Worm (Caenorhabditis elegans): ENCODE results near the gene daf-18.

daf-18 gene

DNA sequence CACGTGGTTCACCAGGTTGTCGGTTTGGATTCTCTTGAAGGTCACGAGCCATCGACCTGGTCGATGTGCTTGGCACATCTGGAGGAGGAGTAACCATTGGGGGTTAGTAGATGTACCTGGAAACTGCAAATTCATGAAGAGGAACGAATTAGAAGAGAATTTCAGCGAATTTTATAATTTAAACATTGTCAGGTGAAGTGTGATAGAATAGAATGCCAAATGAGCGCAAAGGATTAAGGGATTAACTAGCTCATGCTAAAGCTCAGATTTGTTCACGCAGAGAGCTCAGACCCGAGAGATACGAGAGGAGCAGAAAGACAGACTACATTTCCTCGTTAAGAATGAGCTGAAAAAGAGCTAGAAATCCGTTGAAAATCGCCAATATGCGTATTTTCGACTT lies at the start of gene daf-18:
Gene daf-18 (minus strand): TSS at position 126 of the 400 bp plus-strand sequence.
- TF ChIP-seq ccch-3 (GFP tag; optimal IDR thresholded peaks at IDR 0.05) (no peak), lin-40 (tag; optimal IDR thresholded peaks at IDR 0.05) (no peak), F22D6.2 (tag; optimal IDR thresholded peaks at IDR 0.05) (no peak)

DNA sequence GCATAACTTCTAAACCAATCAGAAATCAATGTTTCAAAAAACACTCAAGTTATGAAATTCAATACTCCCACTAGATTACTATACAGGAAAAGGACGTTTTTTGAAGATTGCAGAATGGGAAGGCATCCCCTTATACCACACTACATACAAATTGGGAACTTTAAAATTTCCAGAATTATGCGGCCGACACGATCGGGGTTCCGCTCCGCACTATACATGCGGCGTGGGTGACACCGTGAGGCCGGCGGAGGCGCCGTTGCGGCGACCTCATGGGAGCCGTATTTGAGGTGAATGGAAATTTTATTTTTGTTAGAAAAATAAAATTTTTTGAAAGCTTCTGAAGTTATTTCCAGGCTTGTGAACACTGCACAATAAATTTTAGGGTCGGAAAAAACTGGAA lies 43.3 kb upstream of the daf-18 start:
- TF ChIP-seq snpc-1.1 (tag; optimal IDR thresholded peaks at IDR 0.05; ENCODE audit: insufficient read depth): peak; percentile 52
- TF ChIP-seq efl-1 (GFP tag; optimal IDR thresholded peaks at IDR 0.05): no peak
- 0 out of 2 replicates have a peak, but pooled peaks have one; percentile 11 for TF ChIP-seq mcd-1 (GFP tag; IDR thresholded peaks at IDR 0.05)
- no peak for TF ChIP-seq B0336.3 (GFP tag; IDR thresholded peaks at IDR 0.05)
- TF ChIP-seq F52B5.7 (tag; optimal IDR thresholded peaks at IDR 0.05): no peak
- no peak for TF ChIP-seq F57C9.4 (tag; optimal IDR thresholded peaks at IDR 0.05)
- no peak for TF ChIP-seq ztf-6 (GFP tag; IDR thresholded peaks at IDR 0.05)
- no peak for TF ChIP-seq snpc-4 (GFP tag; optimal IDR thresholded peaks at IDR 0.05)
- TF ChIP-seq snpc-4 (tag; optimal IDR thresholded peaks at IDR 0.05): peak in 1 of 4 experiments; percentile 76
- TF ChIP-seq egrh-3 (GFP tag; IDR thresholded peaks at IDR 0.05): no peak
- TF ChIP-seq hmg-1.2 (GFP tag; IDR thresholded peaks at IDR 0.05): peak; percentile 54

DNA sequence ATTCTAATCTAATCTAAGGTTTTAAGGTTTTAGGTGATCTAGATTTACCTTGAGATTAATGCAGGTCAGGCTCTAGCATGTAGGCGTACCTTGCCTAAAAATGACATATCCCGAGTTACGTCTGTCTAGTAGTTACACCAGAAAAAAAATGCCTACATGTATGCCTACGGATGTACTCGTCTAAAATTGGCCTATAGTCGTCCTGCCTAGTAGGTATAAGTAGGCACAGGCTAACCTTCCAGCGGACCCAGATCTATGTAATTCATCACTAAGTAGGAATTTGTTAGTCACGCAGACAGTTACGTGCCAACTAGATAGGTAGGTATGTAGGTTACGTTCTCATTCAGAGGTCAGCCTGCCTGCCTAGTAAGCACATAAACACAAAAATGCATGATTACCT lies 42.3 kb upstream of the daf-18 start:
- TF ChIP-seq mxl-1 (tag; optimal IDR thresholded peaks at IDR 0.05) (no peak), ama-1 (optimal IDR thresholded peaks at IDR 0.05) (no peak), ama-1 (GFP tag; optimal IDR thresholded peaks at IDR 0.05) (no peak), F57A8.1 (GFP tag; optimal IDR thresholded peaks at IDR 0.05) (no peak), egl-44 (GFP tag; IDR thresholded peaks at IDR 0.05) (no peak), madf-6 (GFP tag; IDR thresholded peaks at IDR 0.05) (no peak)

DNA sequence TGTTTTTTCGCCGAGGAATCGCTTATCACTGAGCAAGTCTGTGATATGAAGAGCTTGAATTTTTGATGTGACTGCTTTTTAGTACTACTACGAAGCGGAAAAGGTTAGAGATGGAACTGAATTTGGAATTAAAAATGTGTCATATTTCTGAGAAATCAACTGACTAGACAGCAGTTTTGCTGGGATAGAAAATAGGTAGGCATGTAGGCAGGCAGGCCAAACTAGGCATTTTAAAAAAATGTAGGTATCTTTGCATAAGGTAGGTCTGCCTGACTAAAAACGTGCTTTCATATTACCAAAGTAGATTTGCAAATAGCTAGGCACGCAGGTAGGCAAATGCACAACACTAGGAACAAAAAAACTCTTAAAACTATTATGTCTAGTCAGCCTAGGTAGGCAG lies 41.6 kb upstream of the daf-18 start:
- no peak for TF ChIP-seq Y95B8A.8 (GFP tag; IDR thresholded peaks at IDR 0.05)

DNA sequence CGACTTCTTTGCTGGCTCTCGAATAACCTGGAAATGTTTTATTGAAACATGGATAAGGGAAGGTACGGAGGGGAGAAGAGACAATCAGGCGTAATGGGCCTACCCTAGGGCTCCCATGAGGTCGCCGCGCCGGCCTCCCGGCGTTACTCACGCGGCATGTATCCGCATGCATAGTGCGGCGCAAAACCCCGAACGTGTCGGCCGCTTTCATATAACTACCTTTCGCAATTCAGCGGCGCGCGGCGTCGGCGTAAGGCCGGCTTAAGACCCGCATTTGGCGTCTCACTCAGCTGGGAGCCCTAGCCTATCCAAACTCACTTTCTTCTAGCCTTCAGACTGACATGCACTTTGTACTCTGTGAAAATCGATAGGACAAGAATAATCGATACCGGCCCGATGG lies 37.1 kb upstream of the daf-18 start:
- 0 out of 2 replicates have a peak, but pooled peaks have one; percentile 43 for TF ChIP-seq ztf-28 (GFP tag; IDR thresholded peaks at IDR 0.05)
- 0 out of 2 replicates have a peak, but pooled peaks have one; percentile 50 for TF ChIP-seq K11D2.4 (GFP tag; IDR thresholded peaks at IDR 0.05)
- TF ChIP-seq snpc-1.1 (tag; optimal IDR thresholded peaks at IDR 0.05; ENCODE audit: insufficient read depth): peak; percentile 56
- no peak for TF ChIP-seq snpc-4 (GFP tag; optimal IDR thresholded peaks at IDR 0.05)
- TF ChIP-seq snpc-4 (tag; optimal IDR thresholded peaks at IDR 0.05): peak in 3 of 4 experiments; percentile 6 to 82 (median 38)
- peak; percentile 80 for TF ChIP-seq zfh-2 (GFP tag; conservative IDR thresholded peaks at IDR 0.05)
- TF ChIP-seq ceh-40 (GFP tag; IDR thresholded peaks at IDR 0.05): no peak
- no peak for TF ChIP-seq aptf-3 (GFP tag; IDR thresholded peaks at IDR 0.05)

DNA sequence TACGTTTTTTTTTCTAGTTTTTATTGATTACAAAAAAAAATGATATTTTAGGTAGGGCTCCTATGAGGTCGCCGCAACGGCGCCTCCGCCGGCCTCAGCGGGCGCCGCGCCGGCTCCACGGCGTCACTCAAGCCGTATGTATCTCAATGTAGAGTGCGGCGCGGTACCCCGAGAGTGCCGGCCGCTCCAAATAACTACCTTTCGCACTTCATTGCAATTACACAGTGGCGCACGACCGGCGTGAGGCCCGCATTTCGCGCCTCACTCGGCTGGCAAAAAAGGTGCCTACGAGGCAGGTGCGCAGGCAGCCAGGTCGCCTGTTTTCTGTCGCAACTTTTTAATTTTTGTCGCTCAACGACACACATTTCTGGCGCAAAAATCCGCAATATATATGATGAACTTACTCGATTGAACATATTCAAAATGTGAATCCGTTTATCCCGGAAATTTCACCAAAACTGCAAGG lies 35.7 kb upstream of the daf-18 start, which contains the start of gene M04G7.2:
Gene M04G7.2 (minus strand): TSS at position 416 of the 466 bp plus-strand sequence.
- TF ChIP-seq ztf-28 (GFP tag; IDR thresholded peaks at IDR 0.05) (0 out of 2 replicates have a peak, but pooled peaks have one; percentile 70), nhr-120 (GFP tag; IDR thresholded peaks at IDR 0.05) (0 out of 2 replicates have a peak, but pooled peaks have one; percentile 11), mcd-1 (GFP tag; IDR thresholded peaks at IDR 0.05) (0 out of 2 replicates have a peak, but pooled peaks have one; percentile 32), K11D2.4 (GFP tag; IDR thresholded peaks at IDR 0.05) (peak; percentile 53; the same call in 1 of the 2 replicates), die-1 (tag; optimal IDR thresholded peaks at IDR 0.05) (no peak), F22D6.2 (tag; optimal IDR thresholded peaks at IDR 0.05) (no peak), bed-1 (GFP tag; IDR thresholded peaks at IDR 0.05) (no peak), F10E7.11 (tag; optimal IDR thresholded peaks at IDR 0.05) (no peak), madf-3 (GFP tag; IDR thresholded peaks at IDR 0.05) (0 out of 2 replicates have a peak, but pooled peaks have one; percentile 27), zfh-2 (GFP tag; conservative IDR thresholded peaks at IDR 0.05) (peak; percentile 85), egrh-3 (GFP tag; IDR thresholded peaks at IDR 0.05) (peak; percentile 26; the same call in 1 of the 2 replicates)
